Fruit fly (Drosophila melanogaster): Measurements from ENCODE around the gene CG31550.

The CG31550 gene

dm6 chr3R:5524804-5525203, 39.5 kb downstream of the CG31550 start:
- TF ChIP-seq CG8478 (optimal IDR thresholded peaks at IDR 0.05) (no peak), EcR (GFP tag; optimal IDR thresholded peaks at IDR 0.05) (no peak), psq (optimal IDR thresholded peaks at IDR 0.05) (no peak), pan (optimal IDR thresholded peaks at IDR 0.05) (no peak), Dll (optimal IDR thresholded peaks at IDR 0.05) (no peak), usp (GFP tag; optimal IDR thresholded peaks at IDR 0.05) (no peak)

DNA sequence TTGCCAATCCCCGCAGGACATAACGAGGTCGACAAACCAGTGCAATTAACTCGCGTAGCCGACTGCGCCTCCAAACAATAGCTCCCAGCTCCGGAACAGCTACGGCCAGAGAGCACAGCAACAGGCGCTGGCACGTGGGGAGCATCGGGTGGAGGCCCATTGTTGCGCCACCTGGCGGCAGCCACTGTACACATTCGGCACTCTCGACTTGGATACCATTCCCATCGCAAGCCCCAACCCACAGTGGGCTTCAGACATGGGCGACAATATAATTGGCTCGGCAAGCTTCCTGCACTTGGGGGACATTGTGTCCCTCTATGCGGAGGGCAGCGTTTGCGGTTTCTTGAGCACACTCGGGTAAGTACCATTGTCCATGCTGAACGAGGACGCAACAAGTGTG, 42.2 kb downstream of the CG31550 start:
- TF ChIP-seq Dll (optimal IDR thresholded peaks at IDR 0.05) (no peak), pan (optimal IDR thresholded peaks at IDR 0.05) (no peak), CG8478 (optimal IDR thresholded peaks at IDR 0.05) (no peak), psq (optimal IDR thresholded peaks at IDR 0.05) (no peak), EcR (GFP tag; optimal IDR thresholded peaks at IDR 0.05) (no peak), usp (GFP tag; optimal IDR thresholded peaks at IDR 0.05) (no peak)

Data from whole organism.